Fruit fly (Drosophila melanogaster) whole organism, embryonic: ENCODE measurements around the gene Cat.

ENCODE experiments used
- ATbp ChIP-seq: fragments of 200-800 bp; sonication (Bioruptor generic); optimal IDR thresholded peaks from 2 replicates; lab custom pipeline; 2017; ENCODE audit warnings: missing biosample characterization, mild to moderate bottlenecking, missing genetic modification characterization, missing genetic modification reagents
- Abd-B ChIP-seq: fragments of 200-800 bp; sonication (Bioruptor generic); optimal IDR thresholded peaks from 2 replicates; lab custom pipeline; 2018; ENCODE audit warnings: missing biosample characterization, mild to moderate bottlenecking, missing genetic modification characterization, moderate library complexity
- Aef1 ChIP-seq: fragments of 200-800 bp; sonication (Bioruptor generic); IDR thresholded peaks from 3 replicates; pipeline ENCODE4 v1.3.6; 2022; ENCODE audit warnings: missing biosample characterization, missing genetic modification characterization
- CG10321 ChIP-seq: fragments of 200-800 bp; sonication (Bioruptor generic); IDR thresholded peaks from 2 replicates; pipeline ENCODE4 v1.3.6; 2022; ENCODE audit warnings: missing biosample characterization, missing genetic modification characterization
- CG11398 ChIP-seq: fragments of 200-800 bp; sonication (Bioruptor generic); optimal IDR thresholded peaks from 2 replicates; lab custom pipeline; 2016; ENCODE audit warnings: missing biosample characterization, missing genetic modification characterization
- CG12744 ChIP-seq: fragments of 200-800 bp; sonication (Bioruptor generic); optimal IDR thresholded peaks from 2 replicates; lab custom pipeline; 2016; ENCODE audit warnings: missing biosample characterization, missing genetic modification characterization
- CG14441 ChIP-seq: fragments of 200-800 bp; sonication (Bioruptor generic); IDR thresholded peaks from 2 replicates; pipeline ENCODE4 v1.3.6; 2022; ENCODE audit warnings: missing biosample characterization, missing genetic modification characterization
- CG1602 ChIP-seq: fragments of 200-800 bp; sonication (Bioruptor generic); optimal IDR thresholded peaks from 3 replicates; lab custom pipeline; 2016; ENCODE audit warnings: missing biosample characterization, missing genetic modification characterization
- CG16815 ChIP-seq: fragments of 200-800 bp; sonication (Bioruptor generic); optimal IDR thresholded peaks from 3 replicates; lab custom pipeline; 2017; ENCODE audit warnings: missing biosample characterization, mild to moderate bottlenecking, missing genetic modification characterization
- CG17186 ChIP-seq: fragments of 200-800 bp; sonication (Bioruptor generic); optimal IDR thresholded peaks from 3 replicates; lab custom pipeline; 2017; ENCODE audit warnings: missing biosample characterization, missing genetic modification reagents, missing genetic modification characterization
- CG2712 ChIP-seq: fragments of 200-800 bp; optimal IDR thresholded peaks from 3 replicates; lab custom pipeline; 2019; ENCODE audit warnings: missing biosample characterization, mild to moderate bottlenecking, missing genetic modification characterization, moderate library complexity
- CG31365 ChIP-seq: fragments of 200-800 bp; sonication (Bioruptor generic); optimal IDR thresholded peaks from 2 replicates; lab custom pipeline; 2018; ENCODE audit warnings: missing biosample characterization, mild to moderate bottlenecking, missing genetic modification characterization
- CG32772 ChIP-seq: fragments of 200-800 bp; sonication (Bioruptor generic); IDR thresholded peaks from 2 replicates; pipeline ENCODE4 v1.3.6; 2022; ENCODE audit warnings: missing biosample characterization, missing genetic modification characterization
- CG34422 ChIP-seq: fragments of 200-800 bp; sonication (Bioruptor generic); IDR thresholded peaks from 3 replicates; pipeline ENCODE4 v1.3.6; 2022; ENCODE audit warnings: missing biosample characterization, missing genetic modification characterization
- CG4360 ChIP-seq: fragments of 200-800 bp; sonication (Bioruptor generic); IDR thresholded peaks from 2 replicates; pipeline ENCODE4 v1.3.6; 2022; ENCODE audit warnings: missing biosample characterization, missing genetic modification characterization
- CG4617 ChIP-seq: fragments of 200-800 bp; sonication (Bioruptor generic); optimal IDR thresholded peaks from 3 replicates; lab custom pipeline; 2016; ENCODE audit warnings: missing biosample characterization, missing genetic modification characterization, borderline replicate concordance
- CG7928 ChIP-seq: fragments of 200-800 bp; sonication (Bioruptor generic); optimal IDR thresholded peaks from 2 replicates; lab custom pipeline; 2017; ENCODE audit warnings: missing biosample characterization, mild to moderate bottlenecking, missing genetic modification characterization
- CG8290 ChIP-seq, 3 experiments: fragments of 200-800 bp; sonication (Bioruptor generic); optimal IDR thresholded peaks; 2 replicates each; lab custom pipeline; 2016 to 2019; ENCODE audit warnings: missing biosample characterization in 3 of 3, missing genetic modification characterization in 3 of 3, mild to moderate bottlenecking in 2 of 3, moderate library complexity in 1 of 3
- CG8359 ChIP-seq: fragments of 200-800 bp; sonication (Bioruptor generic); optimal IDR thresholded peaks from 2 replicates; lab custom pipeline; 2017; ENCODE audit warnings: missing biosample characterization, mild to moderate bottlenecking, missing genetic modification characterization, borderline replicate concordance
- CG8924 ChIP-seq: fragments of 200-800 bp; optimal IDR thresholded peaks from 3 replicates; lab custom pipeline; 2019; ENCODE audit warnings: missing biosample characterization, mild to moderate bottlenecking, missing genetic modification characterization, moderate library complexity
- CG9609 ChIP-seq: fragments of 200-800 bp; sonication (Bioruptor generic); optimal IDR thresholded peaks from 3 replicates; lab custom pipeline; 2016; ENCODE audit warnings: missing biosample characterization, missing genetic modification characterization
- Drgx ChIP-seq: fragments of 200-800 bp; sonication (Bioruptor generic); IDR thresholded peaks from 2 replicates; pipeline ENCODE4 v1.3.6; 2022; ENCODE audit warnings: missing biosample characterization, missing genetic modification characterization
- Eip74EF ChIP-seq, 2 experiments: fragments of 200-800 bp in 1 of 2; fragments of >200 bp in 1 of 2; sonication (Bioruptor generic) in 1 of 2; optimal IDR thresholded peaks; 2 replicates each; lab custom pipeline; 2017 to 2019; ENCODE audit warnings: missing biosample characterization in 2 of 2, missing genetic modification characterization in 2 of 2, mild to moderate bottlenecking in 1 of 2, moderate library complexity in 1 of 2
- Ets97D ChIP-seq: fragments of 200-800 bp; sonication (Bioruptor generic); optimal IDR thresholded peaks from 3 replicates; lab custom pipeline; 2016; ENCODE audit warnings: missing biosample characterization, missing genetic modification characterization
- Gug ChIP-seq: fragments of 200-800 bp; sonication (Bioruptor generic); IDR thresholded peaks from 4 replicates; pipeline ENCODE4 v1.3.6; 2022; ENCODE audit warnings: missing biosample characterization, missing genetic modification characterization
- Hr39 ChIP-seq: fragments of >200 bp; optimal IDR thresholded peaks from 2 replicates; lab custom pipeline; 2017
- MESR4 ChIP-seq: fragments of 200-800 bp; sonication (Bioruptor generic); optimal IDR thresholded peaks from 2 replicates; lab custom pipeline; 2018; ENCODE audit warnings: missing biosample characterization, mild to moderate bottlenecking, missing genetic modification characterization, moderate library complexity
- NFAT ChIP-seq: fragments of 200-800 bp; sonication (Bioruptor generic); IDR thresholded peaks from 2 replicates; pipeline ENCODE4 v1.3.6; 2022; ENCODE audit warnings: missing biosample characterization, missing genetic modification characterization
- Sry-β ChIP-seq: fragments of 200-800 bp; sonication (Bioruptor generic); optimal IDR thresholded peaks from 2 replicates; lab custom pipeline; 2018; ENCODE audit warnings: missing biosample characterization, mild to moderate bottlenecking, missing genetic modification characterization, moderate library complexity
- Stat92E ChIP-seq, 3 experiments: fragments of >200 bp in 2 of 3; fragments of 200-800 bp in 1 of 3; sonication (Bioruptor generic) in 1 of 3; optimal IDR thresholded peaks; 2 replicates each; lab custom pipeline; 2017 to 2019; ENCODE audit warnings: missing biosample characterization in 3 of 3, missing genetic modification characterization in 3 of 3, mild to moderate bottlenecking in 1 of 3, moderate library complexity in 1 of 3
- YL-1 ChIP-seq: fragments of 200-800 bp; sonication (Bioruptor generic); optimal IDR thresholded peaks from 3 replicates; lab custom pipeline; 2017; ENCODE audit warnings: missing biosample characterization, mild to moderate bottlenecking, missing genetic modification characterization
- caup ChIP-seq: fragments of 200-800 bp; sonication (Bioruptor generic); optimal IDR thresholded peaks from 3 replicates; lab custom pipeline; 2017; ENCODE audit warnings: missing biosample characterization, mild to moderate bottlenecking, missing genetic modification characterization, moderate library complexity; ENCODE audit not compliant: severe bottlenecking
- chinmo ChIP-seq: fragments of 200-800 bp; sonication (Bioruptor generic); IDR thresholded peaks from 4 replicates; pipeline ENCODE4 v1.3.6; 2022; ENCODE audit warnings: missing biosample characterization, missing genetic modification characterization; ENCODE audit not compliant: partially characterized antibody
- croc ChIP-seq: fragments of 200-800 bp; sonication (Bioruptor generic); conservative IDR thresholded peaks from 3 replicates; pipeline ENCODE4 v1.3.6; 2022; ENCODE audit warnings: missing biosample characterization, missing genetic modification characterization
- cwo ChIP-seq: fragments of 200-800 bp; sonication (Bioruptor generic); optimal IDR thresholded peaks from 3 replicates; lab custom pipeline; 2017; ENCODE audit warnings: missing biosample characterization, missing genetic modification characterization, mild to moderate bottlenecking, moderate library complexity, missing genetic modification reagents
- exex ChIP-seq: fragments of 200-800 bp; sonication (Bioruptor generic); optimal IDR thresholded peaks from 4 replicates; lab custom pipeline; 2018; ENCODE audit warnings: missing biosample characterization, mild to moderate bottlenecking, missing genetic modification characterization, moderate library complexity
- gfzf ChIP-seq: fragments of 200-800 bp; sonication (Bioruptor generic); optimal IDR thresholded peaks from 2 replicates; lab custom pipeline; 2016; ENCODE audit warnings: missing biosample characterization, mild to moderate bottlenecking, missing genetic modification characterization, moderate library complexity
- ind ChIP-seq: fragments of 200-800 bp; sonication (Bioruptor generic); optimal IDR thresholded peaks from 3 replicates; lab custom pipeline; 2016; ENCODE audit warnings: missing biosample characterization, missing genetic modification characterization
- lab ChIP-seq: fragments of 200-800 bp; sonication (Bioruptor generic); optimal IDR thresholded peaks from 3 replicates; lab custom pipeline; 2017; ENCODE audit warnings: missing biosample characterization, missing genetic modification characterization, mild to moderate bottlenecking, moderate library complexity, missing genetic modification reagents
- lmd ChIP-seq: fragments of 200-800 bp; sonication (Bioruptor generic); IDR thresholded peaks from 2 replicates; pipeline ENCODE4 v1.3.6; 2022; ENCODE audit warnings: missing biosample characterization, missing genetic modification characterization
- luna ChIP-seq: fragments of 200-800 bp; sonication (Bioruptor generic); optimal IDR thresholded peaks from 2 replicates; lab custom pipeline; 2016; ENCODE audit warnings: missing biosample characterization, missing genetic modification characterization
- mam ChIP-seq: fragments of 200-800 bp; sonication (Bioruptor generic); optimal IDR thresholded peaks from 3 replicates; lab custom pipeline; 2016; ENCODE audit warnings: missing biosample characterization, missing genetic modification characterization
- peb ChIP-seq: fragments of 200-800 bp; sonication (Bioruptor generic); IDR thresholded peaks from 2 replicates; pipeline ENCODE4 v1.3.6; 2022; ENCODE audit warnings: missing biosample characterization, missing genetic modification characterization
- psq ChIP-seq: fragments of 200-800 bp; sonication (Bioruptor generic); optimal IDR thresholded peaks from 2 replicates; lab custom pipeline; 2017; ENCODE audit warnings: missing biosample characterization, missing genetic modification characterization
- shn ChIP-seq: fragments of 200-800 bp; sonication (Bioruptor generic); optimal IDR thresholded peaks from 3 replicates; lab custom pipeline; 2016; ENCODE audit warnings: missing biosample characterization, missing genetic modification characterization
- sr ChIP-seq: fragments of 200-800 bp; sonication (Bioruptor generic); IDR thresholded peaks from 3 replicates; pipeline ENCODE4 v1.3.6; 2022; ENCODE audit warnings: missing biosample characterization, missing genetic modification characterization
- tgo ChIP-seq: fragments of 200-800 bp; sonication (Bioruptor generic); IDR thresholded peaks from 3 replicates; pipeline ENCODE4 v1.3.6; 2022; ENCODE audit warnings: missing biosample characterization, missing genetic modification characterization
- tna ChIP-seq: fragments of 200-800 bp; sonication (Bioruptor generic); IDR thresholded peaks from 2 replicates; pipeline ENCODE4 v1.3.6; 2022; ENCODE audit warnings: missing biosample characterization, missing genetic modification characterization; ENCODE audit not compliant: partially characterized antibody
- vnd ChIP-seq: fragments of 200-800 bp; sonication (Bioruptor generic); IDR thresholded peaks from 3 replicates; pipeline ENCODE4 v1.3.6; 2022; ENCODE audit warnings: missing biosample characterization, missing genetic modification characterization; ENCODE audit not compliant: partially characterized antibody

Gene Cat

dm6 chr3L:18783544-18783943, 38.9 kb upstream of the Cat start (continued):
- TF ChIP-seq CG34422 (GFP tag; lab: Robert Waterston, UW) (0 out of 3 replicates have a peak, but pooled peaks have one; percentile 22), CG32772 (GFP tag; lab: Robert Waterston, UW) (no peak), CG8290 (GFP tag; optimal IDR thresholded peaks at IDR 0.05; lab: Kevin White, UChicago) (no peak), CG8290 (tag; optimal IDR thresholded peaks at IDR 0.05; lab: Kevin White, UChicago) (peak in 1 of 2 experiments; percentile 17), Hr39 (lab: Kevin White, UChicago) (peak; percentile 12), ind (no peak), CG1602 (GFP tag; lab: Kevin White, UChicago) (no peak), CG4617 (GFP tag; lab: Kevin White, UChicago) (no peak), CG17186 (GFP tag; lab: Kevin White, UChicago) (no peak), tna (GFP tag; lab: Robert Waterston, UW) (no peak), Gug (no peak), CG14441 (0 out of 2 replicates have a peak, but pooled peaks have one; percentile 5), caup (GFP tag; lab: Kevin White, UChicago) (no peak), YL-1 (GFP tag; lab: Kevin White, UChicago) (no peak), Drgx (peak; percentile 82), ATbp (GFP tag; lab: Kevin White, UChicago) (peak; percentile 5), lmd (GFP tag; lab: Robert Waterston, UW) (0 out of 2 replicates have a peak, but pooled peaks have one; percentile 21), CG16815 (GFP tag; lab: Kevin White, UChicago) (no peak), chinmo (GFP tag; lab: Robert Waterston, UW) (peak; percentile 81; the same call in 2 of the 4 replicates), croc (GFP tag; lab: Robert Waterston, UW) (no peak), exex (tag; lab: Kevin White, UChicago) (no peak), Aef1 (0 out of 3 replicates have a peak, but pooled peaks have one; percentile 12), CG9609 (GFP tag; lab: Kevin White, UChicago) (no peak), luna (GFP tag; lab: Kevin White, UChicago) (no peak), CG31365 (tag; lab: Kevin White, UChicago) (no peak), vnd (GFP tag; lab: Robert Waterston, UW) (0 out of 3 replicates have a peak, but pooled peaks have one; percentile 27), mam (GFP tag; lab: Kevin White, UChicago) (no peak), CG4360 (GFP tag; lab: Robert Waterston, UW) (no peak), tgo (0 out of 3 replicates have a peak, but pooled peaks have one; percentile 24), CG8359 (GFP tag; lab: Kevin White, UChicago) (no peak), Eip74EF (GFP tag; optimal IDR thresholded peaks at IDR 0.05; lab: Kevin White, UChicago) (no peak)

DNA sequence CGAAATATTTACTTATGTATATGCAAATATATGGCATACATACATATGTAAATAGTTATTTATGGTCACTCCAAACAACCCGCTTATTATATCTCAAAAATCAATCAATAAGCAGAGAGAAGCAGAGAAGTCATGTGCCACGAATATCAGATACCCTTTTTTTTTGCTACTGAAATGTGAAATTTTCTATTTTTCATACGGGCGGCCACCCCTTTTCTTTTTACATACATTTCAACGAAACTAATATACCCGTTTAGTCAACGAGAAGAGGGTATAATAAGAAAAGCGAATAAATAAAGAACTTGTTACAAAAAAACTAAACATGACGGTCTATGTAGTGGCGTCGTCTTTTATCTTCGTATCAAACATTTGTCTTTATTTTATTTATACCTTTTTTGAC, 37.8 kb upstream of the Cat start:
- TF ChIP-seq MESR4 (no peak), CG11398 (GFP tag; lab: Kevin White, UChicago) (no peak), CG12744 (GFP tag; lab: Kevin White, UChicago) (peak; percentile 8), CG8924 (peak; percentile 45), gfzf (GFP tag; lab: Kevin White, UChicago) (no peak), cwo (GFP tag; lab: Kevin White, UChicago) (peak; percentile 13), lab (GFP tag; lab: Kevin White, UChicago) (peak; percentile 79), peb (GFP tag; lab: Robert Waterston, UW) (peak; percentile 42; the same call in 1 of the 2 replicates), CG2712 (peak; percentile 50), CG7928 (no peak), tgo (peak; percentile 81; the same call in 2 of the 3 replicates), Sry-β (no peak), luna (GFP tag; lab: Kevin White, UChicago) (no peak), Abd-B (GFP tag; lab: Kevin White, UChicago) (peak; percentile 46), psq (GFP tag; lab: Kevin White, UChicago) (peak; percentile 12), Stat92E (GFP tag; optimal IDR thresholded peaks at IDR 0.05; lab: Kevin White, UChicago) (no peak), CG10321 (GFP tag; lab: Robert Waterston, UW) (peak; percentile 56; the same call in 1 of the 2 replicates), shn (GFP tag; lab: Kevin White, UChicago) (peak; percentile 51), sr (GFP tag; lab: Robert Waterston, UW) (peak; percentile 51; the same call in 1 of the 3 replicates), NFAT (GFP tag; lab: Robert Waterston, UW) (no peak), Ets97D (GFP tag; lab: Kevin White, UChicago) (peak; percentile 12)
